Worm (Caenorhabditis elegans) whole organism, L3 larva: ENCODE measurements around the gene djr-1.2.

Experiments
- R02D3.7 ChIP-seq: fragments of 150-350 bp; optimal IDR thresholded peaks from 2 replicates; lab custom pipeline; 2014; ENCODE audit warnings: missing biosample characterization, missing genetic modification characterization
- ZK546.5 ChIP-seq: sonication (generic microtip); optimal IDR thresholded peaks from 2 replicates; lab custom pipeline; 2017; ENCODE audit warnings: missing biosample characterization, missing genetic modification characterization
- aly-2 ChIP-seq: fragments of 150-350 bp; optimal IDR thresholded peaks from 2 replicates; lab custom pipeline; 2014; ENCODE audit warnings: missing biosample characterization, missing genetic modification characterization
- ama-1 ChIP-seq: fragments of 150-350 bp; optimal IDR thresholded peaks from 2 replicates; lab custom pipeline; 2018
- ceh-82 ChIP-seq: fragments of 150-350 bp; optimal IDR thresholded peaks from 2 replicates; lab custom pipeline; 2014; ENCODE audit warnings: missing biosample characterization, missing genetic modification characterization
- ceh-9 ChIP-seq: sonication (generic microtip); optimal IDR thresholded peaks from 2 replicates; lab custom pipeline; 2018; ENCODE audit warnings: missing biosample characterization, missing genetic modification characterization
- egl-27 ChIP-seq: sonication (generic microtip); optimal IDR thresholded peaks from 4 replicates; lab custom pipeline; 2017; ENCODE audit warnings: missing biosample characterization, missing genetic modification reagents, missing genetic modification characterization
- egl-5 ChIP-seq: fragments of 150-350 bp; optimal IDR thresholded peaks from 2 replicates; lab custom pipeline; 2017; ENCODE audit warnings: missing biosample characterization, missing genetic modification reagents, missing genetic modification characterization, inconsistent platforms
- elt-1 ChIP-seq: fragments of 150-350 bp; optimal IDR thresholded peaks from 2 replicates; lab custom pipeline; 2014; ENCODE audit warnings: missing biosample characterization, missing genetic modification characterization
- elt-2 ChIP-seq: sonication (generic microtip); optimal IDR thresholded peaks from 2 replicates; lab custom pipeline; 2016; ENCODE audit warnings: missing genetic modification reagents, mild to moderate bottlenecking, missing genetic modification characterization, missing compliant biosample characterization
- fkh-10 ChIP-seq: sonication (generic microtip); optimal IDR thresholded peaks from 2 replicates; lab custom pipeline; 2017; ENCODE audit warnings: missing biosample characterization, missing genetic modification reagents, missing genetic modification characterization
- fkh-2 ChIP-seq: fragments of 150-350 bp; optimal IDR thresholded peaks from 2 replicates; lab custom pipeline; 2014; ENCODE audit warnings: missing biosample characterization, missing genetic modification reagents, missing genetic modification characterization
- fos-1 ChIP-seq: fragments of 150-350 bp; optimal IDR thresholded peaks from 2 replicates; lab custom pipeline; 2014; ENCODE audit warnings: missing biosample characterization, missing genetic modification characterization
- hmg-11 ChIP-seq: sonication (generic microtip); optimal IDR thresholded peaks from 2 replicates; lab custom pipeline; 2016; ENCODE audit warnings: missing genetic modification characterization, missing compliant biosample characterization
- lin-15B ChIP-seq: fragments of 150-350 bp; optimal IDR thresholded peaks from 2 replicates; lab custom pipeline; 2014; ENCODE audit warnings: missing biosample characterization, missing genetic modification characterization
- lsy-12 ChIP-seq: sonication (generic microtip); optimal IDR thresholded peaks from 2 replicates; lab custom pipeline; 2016; ENCODE audit warnings: mild to moderate bottlenecking, missing genetic modification characterization, missing compliant biosample characterization
- mdl-1 ChIP-seq: fragments of 150-350 bp; optimal IDR thresholded peaks from 2 replicates; lab custom pipeline; 2014; ENCODE audit warnings: missing biosample characterization, missing genetic modification characterization
- nfya-1 ChIP-seq: sonication (generic microtip); optimal IDR thresholded peaks from 2 replicates; lab custom pipeline; 2017; ENCODE audit warnings: missing genetic modification characterization, mild to moderate bottlenecking, missing compliant biosample characterization, antibody characterized with exemption, moderate library complexity; ENCODE audit not compliant: insufficient read depth
- nhr-11 ChIP-seq: fragments of 150-350 bp; optimal IDR thresholded peaks from 2 replicates; lab custom pipeline; 2014; ENCODE audit warnings: missing biosample characterization, missing genetic modification characterization
- nhr-12 ChIP-seq: fragments of 150-350 bp; optimal IDR thresholded peaks from 2 replicates; lab custom pipeline; 2014; ENCODE audit warnings: missing biosample characterization, missing genetic modification characterization
- nhr-23 ChIP-seq: fragments of 150-350 bp; optimal IDR thresholded peaks from 2 replicates; lab custom pipeline; 2014; ENCODE audit warnings: missing biosample characterization, missing genetic modification reagents, missing genetic modification characterization
- nhr-237 ChIP-seq: fragments of 150-350 bp; optimal IDR thresholded peaks from 2 replicates; lab custom pipeline; 2014; ENCODE audit warnings: missing biosample characterization, missing genetic modification characterization
- nhr-25 ChIP-seq: sonication (generic microtip); optimal IDR thresholded peaks from 2 replicates; lab custom pipeline; 2017; ENCODE audit warnings: missing biosample characterization, missing genetic modification characterization
- nhr-28 ChIP-seq: fragments of 150-350 bp; optimal IDR thresholded peaks from 2 replicates; lab custom pipeline; 2014; ENCODE audit warnings: missing biosample characterization, missing genetic modification characterization
- nhr-43 ChIP-seq: sonication (generic microtip); optimal IDR thresholded peaks from 2 replicates; lab custom pipeline; 2016; ENCODE audit warnings: mild to moderate bottlenecking, missing genetic modification characterization, missing compliant biosample characterization; ENCODE audit not compliant: poor library complexity, severe bottlenecking
- nhr-77 ChIP-seq: fragments of 150-350 bp; optimal IDR thresholded peaks from 2 replicates; lab custom pipeline; 2014; ENCODE audit warnings: missing biosample characterization, missing genetic modification characterization
- pha-4 ChIP-seq: fragments of 150-350 bp; optimal IDR thresholded peaks from 2 replicates; lab custom pipeline; 2014; ENCODE audit warnings: missing biosample characterization, missing genetic modification reagents, missing genetic modification characterization
- sea-2 ChIP-seq: fragments of 150-350 bp; sonication (generic microtip); optimal IDR thresholded peaks from 4 replicates; lab custom pipeline; 2014; ENCODE audit warnings: missing biosample characterization, missing genetic modification reagents, missing genetic modification characterization
- skn-1 ChIP-seq: fragments of 150-350 bp; optimal IDR thresholded peaks from 2 replicates; lab custom pipeline; 2014; ENCODE audit warnings: missing biosample characterization, missing genetic modification characterization
- snpc-4 ChIP-seq: fragments of 150-350 bp; optimal IDR thresholded peaks from 2 replicates; lab custom pipeline; 2014; ENCODE audit warnings: missing biosample characterization, missing genetic modification characterization
- tbx-2 ChIP-seq: sonication (generic microtip); optimal IDR thresholded peaks from 2 replicates; lab custom pipeline; 2016; ENCODE audit warnings: mild to moderate bottlenecking, missing genetic modification characterization, missing compliant biosample characterization
- unc-39 ChIP-seq: sonication (generic microtip); optimal IDR thresholded peaks from 4 replicates; lab custom pipeline; 2017; ENCODE audit warnings: missing biosample characterization, missing genetic modification characterization
- unc-62 ChIP-seq: fragments of 150-350 bp; sonication (generic microtip); optimal IDR thresholded peaks from 4 replicates; lab custom pipeline; 2014; ENCODE audit warnings: missing biosample characterization, missing genetic modification reagents, missing genetic modification characterization
- zag-1 ChIP-seq: fragments of 150-350 bp; optimal IDR thresholded peaks from 2 replicates; lab custom pipeline; 2014; ENCODE audit warnings: missing biosample characterization, missing genetic modification characterization
- ztf-11 ChIP-seq: fragments of 150-350 bp; optimal IDR thresholded peaks from 2 replicates; lab custom pipeline; 2014; ENCODE audit warnings: missing biosample characterization, missing genetic modification characterization
- ztf-4 ChIP-seq: fragments of 150-350 bp; optimal IDR thresholded peaks from 2 replicates; lab custom pipeline; 2014; ENCODE audit warnings: missing biosample characterization, missing genetic modification characterization

Gene djr-1.2

DNA sequence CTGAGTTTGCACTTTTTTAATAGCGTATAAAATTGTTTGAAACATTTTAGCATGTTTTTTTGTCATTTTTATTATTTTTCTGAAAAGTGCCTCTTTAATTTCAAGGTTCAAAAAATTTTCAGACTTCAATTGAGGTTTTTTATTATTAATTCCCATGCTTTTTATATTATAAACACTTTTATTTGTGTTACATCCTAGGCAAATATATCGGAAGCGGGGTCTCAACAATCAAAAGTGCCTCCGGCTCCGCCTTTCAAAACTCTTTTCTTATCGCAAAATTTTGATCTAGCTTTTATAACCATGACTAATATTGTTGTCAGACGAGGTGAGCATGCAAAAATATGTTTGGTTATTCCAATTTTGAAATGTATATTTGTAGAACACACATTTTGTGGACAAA, 18.5 kb upstream of the djr-1.2 start, which contains the start of gene otpl-2:
Gene otpl-2 (plus strand): TSS at position 301 of the 400 bp plus-strand sequence.
- TF ChIP-seq ZK546.5 (tag; lab: Kevin White, UChicago) (no peak), nhr-11 (tag; lab: Kevin White, UChicago) (no peak), mdl-1 (tag; lab: Kevin White, UChicago) (no peak), snpc-4 (tag; lab: Kevin White, UChicago) (no peak), lsy-12 (tag; lab: Kevin White, UChicago) (no peak), unc-62 (no peak), pha-4 (tag; lab: Kevin White, UChicago) (no peak), unc-39 (no peak), nfya-1 (no peak), nhr-25 (tag; lab: Kevin White, UChicago) (no peak), ztf-11 (tag; lab: Kevin White, UChicago) (no peak), ztf-4 (tag; lab: Kevin White, UChicago) (no peak), R02D3.7 (no peak), skn-1 (tag; lab: Kevin White, UChicago) (no peak), nhr-28 (tag; lab: Kevin White, UChicago) (no peak), nhr-237 (tag; lab: Kevin White, UChicago) (no peak), hmg-11 (no peak), ceh-82 (tag; lab: Kevin White, UChicago) (no peak), sea-2 (no peak)

DNA sequence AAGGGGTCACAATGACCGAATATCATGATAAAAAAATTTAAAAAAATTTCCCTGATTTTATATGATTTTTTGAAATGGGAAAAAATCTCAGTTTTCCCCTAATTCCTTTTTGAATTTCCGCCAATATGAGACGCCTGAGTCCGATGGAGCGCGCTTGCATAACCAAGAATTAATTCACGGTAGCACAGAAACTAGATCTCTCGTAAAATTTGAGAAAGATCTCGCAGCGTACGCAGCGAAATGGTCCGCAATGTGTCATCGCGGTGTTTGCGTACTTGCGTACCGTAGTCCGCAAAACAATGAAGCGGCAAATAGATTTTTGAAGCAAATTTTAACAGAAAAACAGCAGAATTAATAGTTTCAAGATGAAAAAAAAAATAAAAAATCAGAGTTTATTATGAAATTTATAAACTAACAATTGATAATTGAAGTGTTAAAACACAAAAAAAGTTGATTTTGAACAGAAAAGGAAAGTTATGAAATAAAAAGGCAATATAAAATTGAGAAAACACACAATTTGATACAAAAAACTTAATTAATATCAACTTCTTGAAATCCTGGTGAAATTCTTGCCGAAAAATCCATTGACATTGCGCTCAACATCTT, 8.7 kb upstream of the djr-1.2 start:
- peak; percentile 4 for TF ChIP-seq lin-15B (tag; lab: Kevin White, UChicago)

DNA sequence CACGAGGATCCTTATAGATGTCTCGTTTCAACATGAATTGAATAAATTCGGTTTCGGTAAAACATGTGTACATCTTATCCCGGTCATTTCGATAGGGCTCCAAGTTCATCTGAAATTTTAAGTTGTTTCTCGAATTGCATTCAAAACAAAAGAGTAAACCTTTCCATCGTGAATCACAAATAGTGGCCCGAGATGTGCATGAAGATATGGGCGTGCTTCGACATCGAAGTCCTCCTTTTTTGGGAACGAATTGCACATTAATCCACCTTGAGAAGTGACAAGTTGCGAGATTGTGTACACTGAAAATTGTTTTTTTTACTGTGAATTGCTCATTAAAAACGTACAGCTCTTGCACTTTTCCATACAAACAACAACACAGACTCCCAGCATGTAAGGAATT, 1.3 kb upstream of the djr-1.2 start:
- no peak for TF ChIP-seq egl-5 (tag; lab: Kevin White, UChicago)
- TF ChIP-seq nhr-23 (tag; lab: Kevin White, UChicago) = no peak
- TF ChIP-seq nfya-1 = no peak
- TF ChIP-seq elt-1 (tag; lab: Kevin White, UChicago) = no peak
- TF ChIP-seq ZK546.5 (tag; lab: Kevin White, UChicago) = no peak

DNA sequence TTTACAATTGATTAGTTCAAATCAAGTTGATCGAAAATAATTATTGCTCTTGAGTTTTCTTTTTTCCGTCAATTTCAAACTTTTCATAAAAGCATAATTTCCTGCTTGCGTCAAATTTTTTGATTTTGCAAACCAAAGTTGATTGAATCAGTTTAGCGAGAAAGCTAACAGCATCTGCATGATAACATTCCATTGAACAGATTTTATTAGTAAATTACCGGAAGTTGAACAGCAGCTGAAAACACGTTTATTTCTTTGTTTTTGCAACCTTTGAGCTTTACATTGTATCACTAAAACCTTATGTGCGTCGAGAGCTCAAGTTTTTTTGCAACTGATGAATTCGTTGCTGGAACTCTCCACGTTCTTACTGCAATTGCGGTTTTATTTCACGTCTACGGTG, 7.4 kb downstream of the djr-1.2 start, which contains the start of gene srh-169:
Gene srh-169 (plus strand): TSS at position 301 of the 400 bp plus-strand sequence.
- no peak for TF ChIP-seq fkh-10
- no peak for TF ChIP-seq ceh-82 (tag; lab: Kevin White, UChicago)
- no peak for TF ChIP-seq R02D3.7
- no peak for TF ChIP-seq ZK546.5 (tag; lab: Kevin White, UChicago)
- TF ChIP-seq nhr-77 = no peak
- no peak for TF ChIP-seq ama-1 (lab: Kevin White, UChicago)
- TF ChIP-seq nhr-25 (tag; lab: Kevin White, UChicago) = no peak
- no peak for TF ChIP-seq fkh-2 (tag; lab: Kevin White, UChicago)
- TF ChIP-seq zag-1 (tag; lab: Kevin White, UChicago) = no peak
- TF ChIP-seq ztf-4 (tag; lab: Kevin White, UChicago) = no peak
- no peak for TF ChIP-seq ztf-11 (tag; lab: Kevin White, UChicago)
- TF ChIP-seq hmg-11 = no peak
- no peak for TF ChIP-seq nhr-43
- no peak for TF ChIP-seq lin-15B (tag; lab: Kevin White, UChicago)
- no peak for TF ChIP-seq tbx-2 (tag; lab: Kevin White, UChicago)

DNA sequence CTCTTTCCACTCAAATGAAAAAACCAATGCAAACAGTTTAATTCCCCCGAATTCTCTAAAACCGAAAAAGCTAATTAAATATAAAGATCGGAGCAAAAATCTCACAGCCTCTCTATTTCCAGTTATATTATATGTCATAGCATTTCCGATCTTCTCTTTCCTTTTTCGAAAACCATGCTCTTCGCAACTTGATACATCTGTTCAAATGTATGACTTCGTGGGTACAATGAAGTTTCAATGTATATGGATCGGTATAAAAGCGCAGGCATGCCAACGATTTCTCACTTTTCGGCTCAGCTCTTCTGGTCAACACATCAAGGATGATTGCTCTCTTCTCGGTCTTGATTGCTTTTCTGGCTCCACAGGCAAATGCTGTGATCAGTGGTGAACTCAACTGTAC, 8.8 kb downstream of the djr-1.2 start, which contains the start of gene phat-7:
Gene phat-7 (plus strand): TSS at position 301 of the 400 bp plus-strand sequence.
- TF ChIP-seq elt-2 (no peak), aly-2 (tag; lab: Kevin White, UChicago) (no peak), nhr-12 (tag; lab: Kevin White, UChicago) (no peak), unc-39 (no peak), ceh-9 (tag; lab: Kevin White, UChicago) (no peak), mdl-1 (tag; lab: Kevin White, UChicago) (no peak), egl-27 (tag; lab: Kevin White, UChicago) (no peak), tbx-2 (tag; lab: Kevin White, UChicago) (no peak), unc-62 (no peak), fos-1 (tag; lab: Kevin White, UChicago) (no peak)
